Worm (Caenorhabditis elegans): ENCODE data around the gene ZK418.11.

ce11 chrIII:7144749-7145148 lies 44.7 kb downstream of the ZK418.11 start, which contains the start of gene glr-2:
- TF ChIP-seq zip-11 (GFP tag; IDR thresholded peaks at IDR 0.05) (no peak), dmd-8 (GFP tag; IDR thresholded peaks at IDR 0.05) (no peak)

Measured in whole organism, L4 larva.